Worm (Caenorhabditis elegans) whole organism, late embryonic: ENCODE results near the gene ZK971.1.

Experiments
- elt-2 ChIP-seq: sonication (generic microtip); optimal IDR thresholded peaks from 2 replicates; lab custom pipeline; 2016; ENCODE audit warnings: missing genetic modification reagents, missing genetic modification characterization, missing compliant biosample characterization
- pqm-1 ChIP-seq: sonication (generic microtip); optimal IDR thresholded peaks from 2 replicates; lab custom pipeline; 2016; ENCODE audit warnings: missing genetic modification characterization, missing compliant biosample characterization
- rnt-1 ChIP-seq: sonication (generic microtip); optimal IDR thresholded peaks from 2 replicates; lab custom pipeline; 2016; ENCODE audit warnings: missing genetic modification characterization, missing compliant biosample characterization

DNA sequence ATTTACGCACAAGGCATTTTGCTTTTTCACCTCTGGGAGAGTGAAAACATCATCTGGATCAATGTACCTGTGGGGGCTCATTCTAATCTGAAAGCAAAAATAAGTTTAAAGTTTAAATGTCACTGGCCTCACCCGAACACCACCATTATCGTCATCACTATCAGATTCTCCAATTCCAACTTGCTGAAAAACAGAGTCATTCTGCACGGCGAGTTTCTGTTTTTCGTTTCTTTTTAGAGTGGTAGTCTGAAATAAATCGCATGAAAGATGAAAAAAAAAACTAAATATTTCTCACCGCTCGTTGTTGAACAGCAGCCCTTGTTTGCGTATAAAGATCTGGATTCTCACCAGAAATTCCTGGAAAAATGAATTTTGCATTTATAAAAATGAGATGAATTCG lies 32.3 kb downstream of the ZK971.1 start:
- TF ChIP-seq pqm-1 (tag; lab: Kevin White, UChicago) (no peak), rnt-1 (tag; lab: Kevin White, UChicago) (no peak), elt-2 (tag; lab: Kevin White, UChicago) (no peak)
